Worm (Caenorhabditis elegans) whole organism, L3 larva: ENCODE measurements around the gene mrpl-12.

Source experiments
- nhr-25 ChIP-seq: sonication (generic microtip); optimal IDR thresholded peaks from 2 replicates; lab custom pipeline; 2017; ENCODE audit warnings: missing biosample characterization, missing genetic modification characterization
- nhr-76 ChIP-seq: fragments of 150-350 bp; sonication (generic microtip); optimal IDR thresholded peaks from 5 replicates; lab custom pipeline; 2014; ENCODE audit warnings: missing biosample characterization, missing genetic modification characterization
- unc-62 ChIP-seq: fragments of 150-350 bp; sonication (generic microtip); optimal IDR thresholded peaks from 4 replicates; lab custom pipeline; 2014; ENCODE audit warnings: missing biosample characterization, missing genetic modification reagents, missing genetic modification characterization

DNA sequence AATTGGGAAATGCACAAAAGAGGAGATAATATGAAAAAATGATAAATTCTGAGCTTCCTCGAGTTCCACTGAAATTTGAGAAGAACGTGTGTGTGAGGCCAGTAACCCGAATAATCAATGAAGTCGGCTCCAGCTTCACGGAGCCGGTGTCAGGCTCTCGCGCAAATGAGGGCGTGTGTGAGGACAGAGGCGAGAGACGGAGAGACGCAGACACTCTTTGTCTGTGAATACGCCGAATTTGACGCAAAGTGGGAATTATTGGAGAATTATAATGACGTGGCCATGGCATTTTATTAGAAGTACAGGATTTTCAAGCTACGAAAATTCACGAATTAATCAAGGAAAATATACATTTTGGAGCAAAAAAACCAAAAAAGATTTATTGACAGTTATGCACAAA, 32.3 kb downstream of the mrpl-12 start:
- TF ChIP-seq nhr-76 (tag; lab: Kevin White, UChicago) (no peak), nhr-25 (tag; lab: Kevin White, UChicago) (peak; percentile 33), unc-62 (no peak)
